Worm (Caenorhabditis elegans) whole organism, young adult: ENCODE measurements around the gene ani-3.
"Not testable (repeated sequence)": the region's sequence is repeated elsewhere in the genome, so short reads cannot be mapped to it uniquely, and the experiment has no call there.

Experiments used
- C17E4.6 ChIP-seq: fragments of 200-800 bp; sonication (Bioruptor generic); IDR thresholded peaks from 2 replicates; pipeline ENCODE4 v1.3.6; 2022; ENCODE audit warnings: missing genetic modification reagents, missing genetic modification characterization, missing compliant biosample characterization
- D2030.7 ChIP-seq: fragments of 200-800 bp; sonication (Bioruptor generic); IDR thresholded peaks from 2 replicates; pipeline ENCODE4 v1.3.6; 2022; ENCODE audit warnings: missing genetic modification reagents, missing genetic modification characterization, missing compliant biosample characterization
- F23B12.7 ChIP-seq: sonication (generic microtip); optimal IDR thresholded peaks from 2 replicates; lab custom pipeline; 2017; ENCODE audit warnings: missing genetic modification characterization, mild to moderate bottlenecking, missing compliant biosample characterization, antibody characterized with exemption, moderate library complexity; ENCODE audit not compliant: insufficient read depth
- F57C9.4 ChIP-seq: sonication (generic microtip); optimal IDR thresholded peaks from 2 replicates; lab custom pipeline; 2017; ENCODE audit warnings: mild to moderate bottlenecking, missing genetic modification characterization, missing compliant biosample characterization
- T07F8.4 ChIP-seq: sonication (generic microtip); optimal IDR thresholded peaks from 2 replicates; lab custom pipeline; 2016; ENCODE audit warnings: mild to moderate bottlenecking, missing genetic modification characterization, moderate library complexity, missing compliant biosample characterization
- aptf-2 ChIP-seq: fragments of 200-800 bp; sonication (Bioruptor generic); conservative IDR thresholded peaks from 2 replicates; pipeline ENCODE4 v1.3.6; 2022; ENCODE audit warnings: missing genetic modification reagents, missing genetic modification characterization, missing compliant biosample characterization
- aptf-3 ChIP-seq: fragments of 200-800 bp; sonication (Bioruptor generic); IDR thresholded peaks from 2 replicates; pipeline ENCODE4 v1.3.6; 2022; ENCODE audit warnings: missing genetic modification characterization, missing compliant biosample characterization
- atf-7 ChIP-seq: sonication (generic microtip); optimal IDR thresholded peaks from 2 replicates; lab custom pipeline; 2017; ENCODE audit warnings: mild to moderate bottlenecking, missing genetic modification characterization, missing compliant biosample characterization
- attf-3 ChIP-seq: fragments of 200-800 bp; sonication (Bioruptor generic); conservative IDR thresholded peaks from 2 replicates; pipeline ENCODE4 v1.3.6; 2022; ENCODE audit warnings: missing genetic modification reagents, missing genetic modification characterization, missing compliant biosample characterization
- ccch-3 ChIP-seq: fragments of 200-800 bp; sonication (Bioruptor generic); optimal IDR thresholded peaks from 2 replicates; lab custom pipeline; 2018; ENCODE audit warnings: mild to moderate bottlenecking, missing genetic modification characterization, missing compliant biosample characterization
- cebp-2 ChIP-seq: fragments of 200-800 bp; sonication (Bioruptor generic); IDR thresholded peaks from 2 replicates; pipeline ENCODE4 v1.3.6; 2022; ENCODE audit warnings: missing genetic modification characterization, missing compliant biosample characterization
- chd-7 ChIP-seq: sonication (generic microtip); optimal IDR thresholded peaks from 2 replicates; lab custom pipeline; 2016; ENCODE audit warnings: mild to moderate bottlenecking, missing genetic modification characterization, moderate library complexity, missing compliant biosample characterization
- egl-18 ChIP-seq: fragments of 200-800 bp; sonication (Bioruptor generic); IDR thresholded peaks from 2 replicates; pipeline ENCODE4 v1.3.6; 2022; ENCODE audit warnings: missing genetic modification reagents, missing genetic modification characterization, missing compliant biosample characterization
- ekl-4 ChIP-seq: fragments of 200-800 bp; sonication (Bioruptor generic); IDR thresholded peaks from 2 replicates; pipeline ENCODE4 v1.3.6; 2022; ENCODE audit warnings: missing genetic modification reagents, missing genetic modification characterization, missing compliant biosample characterization
- hlh-12 ChIP-seq: sonication (generic microtip); optimal IDR thresholded peaks from 2 replicates; lab custom pipeline; 2016; ENCODE audit warnings: missing genetic modification characterization, missing compliant biosample characterization
- hsf-1 ChIP-seq: fragments of 200-800 bp; sonication (Bioruptor generic); IDR thresholded peaks from 2 replicates; pipeline ENCODE4 v1.3.6; 2022; ENCODE audit warnings: missing genetic modification reagents, missing genetic modification characterization, missing compliant biosample characterization
- lin-40 ChIP-seq: sonication (generic microtip); optimal IDR thresholded peaks from 2 replicates; lab custom pipeline; 2016; ENCODE audit warnings: missing genetic modification characterization, mild to moderate bottlenecking, missing compliant biosample characterization, missing genotype, missing genetic modification reagents
- mel-28 ChIP-seq: sonication (generic microtip); optimal IDR thresholded peaks from 2 replicates; lab custom pipeline; 2016; ENCODE audit warnings: borderline replicate concordance, mild to moderate bottlenecking, missing genetic modification characterization, missing compliant biosample characterization
- nfya-2 ChIP-seq: fragments of 200-800 bp; sonication (Bioruptor generic); IDR thresholded peaks from 2 replicates; pipeline ENCODE4 v1.3.6; 2022; ENCODE audit warnings: missing genetic modification reagents, missing genetic modification characterization, missing compliant biosample characterization
- nhr-90 ChIP-seq: sonication (generic microtip); optimal IDR thresholded peaks from 2 replicates; lab custom pipeline; 2016; ENCODE audit warnings: missing genotype, mild to moderate bottlenecking, missing genetic modification characterization, missing compliant biosample characterization
- pha-4 ChIP-seq: fragments of 150-350 bp; sonication (generic microtip); optimal IDR thresholded peaks from 2 replicates; lab custom pipeline; 2014; ENCODE audit warnings: missing biosample characterization, missing genetic modification reagents, missing genetic modification characterization
- rcor-1 ChIP-seq: fragments of 200-800 bp; sonication (Bioruptor generic); IDR thresholded peaks from 2 replicates; pipeline ENCODE4 v1.3.6; 2022; ENCODE audit warnings: missing genetic modification reagents, missing genetic modification characterization, missing compliant biosample characterization
- repo-1 ChIP-seq: sonication (generic microtip); optimal IDR thresholded peaks from 2 replicates; lab custom pipeline; 2017; ENCODE audit warnings: mild to moderate bottlenecking, missing genetic modification characterization, missing compliant biosample characterization
- rpc-1 ChIP-seq, 2 experiments: fragments of 150-350 bp in 1 of 2; sonication (generic microtip) in 1 of 2; optimal IDR thresholded peaks; 2 replicates each; lab custom pipeline; 2014 to 2018; ENCODE audit warnings: missing biosample characterization in 1 of 2, missing genetic modification characterization in 1 of 2, missing genetic modification reagents in 1 of 2, missing genotype in 1 of 2
- sdz-38 ChIP-seq: sonication (generic microtip); optimal IDR thresholded peaks from 2 replicates; lab custom pipeline; 2016; ENCODE audit warnings: missing genotype, missing genetic modification characterization, missing compliant biosample characterization
- snpc-1.3 ChIP-seq: sonication (generic microtip); optimal IDR thresholded peaks from 2 replicates; lab custom pipeline; 2017; ENCODE audit warnings: missing genetic modification characterization, mild to moderate bottlenecking, missing compliant biosample characterization, antibody characterized with exemption, moderate library complexity, missing genotype, missing genetic modification reagents; ENCODE audit not compliant: insufficient read depth
- snpc-4 ChIP-seq, 5 experiments: fragments of 150-350 bp in 1 of 5; sonication (generic microtip) in 4 of 5; optimal IDR thresholded peaks; 2 replicates each; lab custom pipeline; 2014 to 2018; ENCODE audit warnings: missing genetic modification characterization in 5 of 5, missing biosample characterization in 3 of 5, antibody characterized with exemption in 2 of 5, mild to moderate bottlenecking in 2 of 5, missing compliant biosample characterization in 2 of 5, missing genotype in 2 of 5, moderate library complexity in 2 of 5, missing genetic modification reagents in 1 of 5
- tbp1 ChIP-seq: fragments of 200-800 bp; sonication (Bioruptor generic); optimal IDR thresholded peaks from 2 replicates; lab custom pipeline; 2018; ENCODE audit warnings: mild to moderate bottlenecking, missing genetic modification characterization, missing compliant biosample characterization
- unc-130 ChIP-seq: sonication (generic microtip); optimal IDR thresholded peaks from 2 replicates; lab custom pipeline; 2016; ENCODE audit warnings: missing genetic modification reagents, missing genetic modification characterization, missing compliant biosample characterization
- zfh-2 ChIP-seq: fragments of 200-800 bp; sonication (Bioruptor generic); conservative IDR thresholded peaks from 2 replicates; pipeline ENCODE4 v1.3.6; 2022; ENCODE audit warnings: missing genetic modification reagents, missing genetic modification characterization, missing compliant biosample characterization
- ztf-22 ChIP-seq: fragments of 200-800 bp; sonication (Bioruptor generic); optimal IDR thresholded peaks from 2 replicates; lab custom pipeline; 2018; ENCODE audit warnings: mild to moderate bottlenecking, missing genetic modification characterization, moderate library complexity, missing compliant biosample characterization
- ztf-6 ChIP-seq: fragments of 200-800 bp; sonication (Bioruptor generic); IDR thresholded peaks from 2 replicates; pipeline ENCODE4 v1.3.6; 2022; ENCODE audit warnings: missing genetic modification reagents, missing genetic modification characterization, missing compliant biosample characterization

ani-3 gene

DNA sequence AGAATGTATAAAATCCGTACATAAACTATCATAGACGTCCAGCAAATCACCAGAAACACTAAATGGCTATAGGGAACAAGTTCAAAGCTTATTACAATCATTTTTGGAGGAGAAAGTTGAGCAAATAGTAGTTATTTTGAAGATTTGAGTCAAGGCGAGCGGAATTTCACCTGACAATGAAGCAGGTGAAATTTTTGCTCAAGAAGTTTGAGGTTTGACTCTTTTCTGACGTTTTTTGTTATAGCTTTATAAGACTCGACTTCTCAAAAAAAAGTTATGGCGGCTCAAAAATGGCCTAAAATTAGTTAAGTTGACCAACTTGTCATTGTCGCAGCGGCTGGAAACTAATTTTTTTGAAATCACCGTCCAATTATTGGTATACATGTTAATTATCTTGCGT is 11.3 kb downstream of the ani-3 start, which contains the start of gene srv-3:
srv-3 (minus strand) TSS at position 101 of the 400 bp plus-strand sequence.
- no peak for TF ChIP-seq ekl-4
- no peak for TF ChIP-seq tbp1
- TF ChIP-seq attf-3 (GFP tag; lab: Robert Waterston, UW) = no peak
- TF ChIP-seq rcor-1 (GFP tag; lab: Robert Waterston, UW) = no peak
- no peak for TF ChIP-seq F23B12.7 (tag; lab: Kevin White, UChicago)
- no peak for TF ChIP-seq egl-18 (GFP tag; lab: Robert Waterston, UW)
- no peak for TF ChIP-seq unc-130 (GFP tag; lab: Kevin White, UChicago)
- TF ChIP-seq sdz-38 (tag; lab: Kevin White, UChicago) = no peak
- no peak for TF ChIP-seq atf-7 (tag; lab: Kevin White, UChicago)
- TF ChIP-seq ztf-6 = no peak
- no peak for TF ChIP-seq aptf-3 (GFP tag; lab: Robert Waterston, UW)
- TF ChIP-seq zfh-2 (GFP tag; lab: Robert Waterston, UW) = no peak

DNA sequence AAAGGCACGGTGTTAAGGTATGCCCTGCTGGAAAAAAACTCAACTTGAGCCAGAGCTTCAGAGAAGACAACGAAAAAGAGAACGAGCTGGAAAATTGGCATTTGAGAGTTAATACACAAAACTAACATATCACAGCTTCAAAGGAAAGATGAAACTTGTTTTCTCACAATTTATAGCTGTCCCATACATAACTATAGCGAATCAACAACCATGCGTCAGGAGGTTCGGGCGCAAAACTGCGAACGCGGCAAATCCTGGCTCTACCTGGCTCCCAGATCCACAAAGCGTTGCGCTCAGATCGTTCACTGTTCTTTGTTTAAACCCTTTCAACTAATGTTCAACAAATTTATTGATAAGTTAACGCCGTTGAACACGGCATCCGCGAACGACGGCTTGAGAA is 13.0 kb downstream of the ani-3 start, which contains the start of gene Y43F8C.15:
Y43F8C.15 (minus strand) TSS at position 101 of the 400 bp plus-strand sequence.
- TF ChIP-seq ccch-3 (GFP tag; lab: Kevin White, UChicago); repo-1 (tag; lab: Kevin White, UChicago); hlh-12 (tag; lab: Kevin White, UChicago): not testable (repeated sequence)

DNA sequence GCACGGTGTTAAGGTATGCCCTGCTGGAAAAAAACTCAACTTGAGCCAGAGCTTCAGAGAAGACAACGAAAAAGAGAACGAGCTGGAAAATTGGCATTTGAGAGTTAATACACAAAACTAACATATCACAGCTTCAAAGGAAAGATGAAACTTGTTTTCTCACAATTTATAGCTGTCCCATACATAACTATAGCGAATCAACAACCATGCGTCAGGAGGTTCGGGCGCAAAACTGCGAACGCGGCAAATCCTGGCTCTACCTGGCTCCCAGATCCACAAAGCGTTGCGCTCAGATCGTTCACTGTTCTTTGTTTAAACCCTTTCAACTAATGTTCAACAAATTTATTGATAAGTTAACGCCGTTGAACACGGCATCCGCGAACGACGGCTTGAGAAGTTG is 14.1 kb downstream of the ani-3 start, which contains the start of gene Y43F8C.23:
Y43F8C.23 (minus strand) TSS at position 101 of the 400 bp plus-strand sequence.
- TF ChIP-seq hsf-1 (GFP tag; lab: Robert Waterston, UW); nhr-90 (tag; lab: Kevin White, UChicago); F57C9.4 (tag; lab: Kevin White, UChicago): not testable (repeated sequence)

DNA sequence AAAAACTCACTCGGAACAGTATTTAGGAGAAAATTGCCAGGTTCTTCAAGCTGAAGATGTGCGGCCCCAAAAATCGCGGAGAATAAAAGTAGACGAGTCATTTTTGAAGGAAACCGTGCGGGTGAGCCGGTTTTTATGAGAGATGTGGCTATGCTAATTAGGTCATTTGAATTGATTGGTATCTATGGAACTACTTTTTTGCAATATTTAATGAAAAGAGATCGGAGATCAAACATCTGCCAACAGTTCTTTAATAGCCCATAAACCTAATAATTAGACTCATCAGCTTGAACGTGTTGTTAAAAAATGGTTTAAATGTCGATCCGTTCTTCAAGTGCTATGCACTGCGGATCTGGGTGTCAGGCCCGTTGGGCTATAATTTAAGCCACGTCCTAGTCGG is 17.9 kb downstream of the ani-3 start, which contains the start of gene Y43F8C.16:
Y43F8C.16 (minus strand) TSS at position 101 of the 400 bp plus-strand sequence.
- TF ChIP-seq rpc-1 (optimal IDR thresholded peaks at IDR 0.05; lab: Kevin White, UChicago) = no peak
- no peak for TF ChIP-seq rpc-1 (tag; optimal IDR thresholded peaks at IDR 0.05; lab: Kevin White, UChicago)
- no peak for TF ChIP-seq pha-4 (tag; lab: Kevin White, UChicago)
- TF ChIP-seq ztf-22 (GFP tag; lab: Kevin White, UChicago) = no peak
- TF ChIP-seq snpc-1.3 (tag; lab: Kevin White, UChicago) = no peak
- no peak for TF ChIP-seq chd-7 (tag; lab: Kevin White, UChicago)
- TF ChIP-seq mel-28 (tag; lab: Kevin White, UChicago) = no peak
- TF ChIP-seq D2030.7 (GFP tag; lab: Robert Waterston, UW) = no peak
- no peak for TF ChIP-seq snpc-4 (GFP tag; optimal IDR thresholded peaks at IDR 0.05; lab: Kevin White, UChicago)
- no peak for TF ChIP-seq snpc-4 (tag; optimal IDR thresholded peaks at IDR 0.05; lab: Kevin White, UChicago)
- TF ChIP-seq C17E4.6 (GFP tag; lab: Robert Waterston, UW) = no peak
- TF ChIP-seq aptf-2 (GFP tag; lab: Robert Waterston, UW) = no peak

- TF ChIP-seq nfya-2 (GFP tag; lab: Robert Waterston, UW) (no peak), attf-3 (GFP tag; lab: Robert Waterston, UW) (no peak), T07F8.4 (tag; lab: Kevin White, UChicago) (no peak), cebp-2 (GFP tag; lab: Robert Waterston, UW) (0 out of 2 replicates have a peak, but pooled peaks have one; percentile 43), lin-40 (tag; lab: Kevin White, UChicago) (no peak)
Measured at ce11 chrV:19715847-19716246, 18.3 kb downstream of the ani-3 start, which contains the start of gene Y43F8C.17. Y43F8C.17 (plus strand) TSS chrV:19716147.
